Worm (Caenorhabditis elegans): ENCODE results near the gene srg-11.

DNA sequence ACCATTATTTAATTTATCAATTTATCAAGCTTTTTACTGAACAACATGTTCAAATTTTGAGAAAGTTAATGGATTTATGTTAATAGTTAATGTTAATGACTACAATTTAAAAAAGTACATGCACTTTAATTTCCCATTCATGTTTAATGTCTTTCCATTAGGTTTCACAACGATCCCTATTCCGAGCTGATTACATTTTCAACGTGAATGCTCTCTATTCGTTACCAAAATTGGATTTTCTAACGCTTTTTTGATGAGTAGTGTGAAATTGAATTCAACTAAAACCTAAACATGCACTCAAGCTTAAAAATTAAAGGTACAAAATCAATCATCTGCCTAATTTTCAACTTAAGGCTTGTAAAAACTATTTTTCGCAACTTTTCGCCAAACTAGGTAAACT is 22.4 kb upstream of the srg-11 start:
- no peak for TF ChIP-seq ceh-13 (GFP tag; optimal IDR thresholded peaks at IDR 0.05)
- TF ChIP-seq hmg-4 (GFP tag; optimal IDR thresholded peaks at IDR 0.05) = no peak
- no peak for TF ChIP-seq aly-1 (tag; optimal IDR thresholded peaks at IDR 0.05)
- TF ChIP-seq tra-4 (tag; optimal IDR thresholded peaks at IDR 0.05) = no peak
- no peak for TF ChIP-seq ets-7 (tag; optimal IDR thresholded peaks at IDR 0.05)
- no peak for TF ChIP-seq flt-1 (GFP tag; IDR thresholded peaks at IDR 0.05)
- TF ChIP-seq ama-1 (optimal IDR thresholded peaks at IDR 0.05) = no peak
- TF ChIP-seq hmbx-1 (tag; optimal IDR thresholded peaks at IDR 0.05) = no peak
- TF ChIP-seq hnd-1 (tag; optimal IDR thresholded peaks at IDR 0.05) = no peak
- TF ChIP-seq tbx-37 (GFP tag; conservative IDR thresholded peaks at IDR 0.05) = no peak
- no peak for TF ChIP-seq pes-1 (GFP tag; IDR thresholded peaks at IDR 0.05)
